Fruit fly (Drosophila melanogaster): ENCODE results near the gene CG11586.

dm6 chr3L:4229365-4229967, 32.8 kb downstream of the CG11586 start:
- no peak for TF ChIP-seq brk (GFP tag; optimal IDR thresholded peaks at IDR 0.05)
- TF ChIP-seq rgr (GFP tag; optimal IDR thresholded peaks at IDR 0.05), result no peak
- no peak for TF ChIP-seq OdsH (GFP tag; optimal IDR thresholded peaks at IDR 0.05)
- no peak for TF ChIP-seq fru (GFP tag; optimal IDR thresholded peaks at IDR 0.05)
- TF ChIP-seq usp (GFP tag; optimal IDR thresholded peaks at IDR 0.05), result no peak
- TF ChIP-seq ey (GFP tag; optimal IDR thresholded peaks at IDR 0.05), result no peak
- TF ChIP-seq N (GFP tag; optimal IDR thresholded peaks at IDR 0.05), result no peak
- TF ChIP-seq woc (GFP tag; optimal IDR thresholded peaks at IDR 0.05), result no peak
- no peak for TF ChIP-seq Mio (GFP tag; optimal IDR thresholded peaks at IDR 0.05)
- TF ChIP-seq Hr78 (GFP tag; optimal IDR thresholded peaks at IDR 0.05), result no peak
- TF ChIP-seq CG9705 (GFP tag; optimal IDR thresholded peaks at IDR 0.05), result no peak

All from whole organism, wandering third instar larva.